Worm (Caenorhabditis elegans) whole organism, L2 larva: ENCODE data around the gene sri-45.

Source experiments
- C34F6.9 ChIP-seq: fragments of 150-350 bp; optimal IDR thresholded peaks from 2 replicates; lab custom pipeline; 2014; ENCODE audit warnings: missing biosample characterization, missing genetic modification characterization
- F13H6.1 ChIP-seq: sonication (generic microtip); optimal IDR thresholded peaks from 2 replicates; lab custom pipeline; 2016; ENCODE audit warnings: missing genetic modification characterization, missing compliant biosample characterization
- R02D3.7 ChIP-seq: fragments of 150-350 bp; optimal IDR thresholded peaks from 2 replicates; lab custom pipeline; 2014; ENCODE audit warnings: missing biosample characterization, missing genetic modification characterization
- Y55F3AM.14 ChIP-seq: fragments of 200-800 bp; sonication (Bioruptor generic); optimal IDR thresholded peaks from 2 replicates; lab custom pipeline; 2018; ENCODE audit warnings: mild to moderate bottlenecking, missing genetic modification characterization, missing compliant biosample characterization
- ZK546.5 ChIP-seq: sonication (generic microtip); optimal IDR thresholded peaks from 2 replicates; lab custom pipeline; 2017; ENCODE audit warnings: missing biosample characterization, missing genetic modification characterization
- alr-1 ChIP-seq: fragments of 150-350 bp; optimal IDR thresholded peaks from 2 replicates; lab custom pipeline; 2014; ENCODE audit warnings: missing biosample characterization, missing genetic modification characterization
- ama-1 ChIP-seq: fragments of 150-350 bp; optimal IDR thresholded peaks from 2 replicates; lab custom pipeline; 2018; ENCODE audit warnings: inconsistent platforms
- blmp-1 ChIP-seq: sonication (generic microtip); optimal IDR thresholded peaks from 2 replicates; lab custom pipeline; 2017; ENCODE audit warnings: missing genetic modification characterization, mild to moderate bottlenecking, missing compliant biosample characterization, antibody characterized with exemption, moderate library complexity; ENCODE audit not compliant: insufficient read depth
- ceh-82 ChIP-seq: fragments of 150-350 bp; optimal IDR thresholded peaks from 2 replicates; lab custom pipeline; 2014; ENCODE audit warnings: missing biosample characterization, missing genetic modification characterization
- crh-2 ChIP-seq: sonication (generic microtip); optimal IDR thresholded peaks from 2 replicates; lab custom pipeline; 2017; ENCODE audit warnings: missing biosample characterization, missing genetic modification characterization
- dmd-4 ChIP-seq: sonication (generic microtip); optimal IDR thresholded peaks from 2 replicates; lab custom pipeline; 2017; ENCODE audit warnings: missing biosample characterization, missing genetic modification characterization
- elt-1 ChIP-seq: fragments of 150-350 bp; optimal IDR thresholded peaks from 2 replicates; lab custom pipeline; 2014; ENCODE audit warnings: missing biosample characterization, missing genetic modification characterization
- elt-3 ChIP-seq: sonication (generic microtip); optimal IDR thresholded peaks from 2 replicates; lab custom pipeline; 2017; ENCODE audit warnings: missing biosample characterization, missing genetic modification characterization
- gmeb-1 ChIP-seq: fragments of 150-350 bp; optimal IDR thresholded peaks from 2 replicates; lab custom pipeline; 2014; ENCODE audit warnings: missing biosample characterization, missing genetic modification characterization
- lin-13 ChIP-seq: fragments of 150-350 bp; optimal IDR thresholded peaks from 2 replicates; lab custom pipeline; 2014; ENCODE audit warnings: missing biosample characterization, missing genetic modification reagents, missing genetic modification characterization
- lin-39 ChIP-seq: fragments of 150-350 bp; optimal IDR thresholded peaks from 2 replicates; lab custom pipeline; 2014; ENCODE audit warnings: missing biosample characterization, missing genetic modification reagents, missing genetic modification characterization
- lsy-2 ChIP-seq, 2 experiments: fragments of 150-350 bp in 1 of 2; sonication (generic microtip) in 1 of 2; optimal IDR thresholded peaks; 2 replicates each; lab custom pipeline; 2014 to 2017; ENCODE audit warnings: missing biosample characterization in 2 of 2, missing genetic modification characterization in 2 of 2
- mab-5 ChIP-seq: fragments of 150-350 bp; optimal IDR thresholded peaks from 2 replicates; lab custom pipeline; 2014; ENCODE audit warnings: missing biosample characterization, missing genetic modification characterization
- mbf-1 ChIP-seq: sonication (generic microtip); optimal IDR thresholded peaks from 2 replicates; lab custom pipeline; 2017; ENCODE audit warnings: missing biosample characterization, missing genetic modification characterization
- mdl-1 ChIP-seq, 2 experiments: fragments of 150-350 bp in 1 of 2; sonication (generic microtip) in 1 of 2; optimal IDR thresholded peaks; 2 replicates each; lab custom pipeline; 2017; ENCODE audit warnings: missing biosample characterization in 2 of 2, missing genetic modification characterization in 2 of 2
- nhr-10 ChIP-seq: sonication (generic microtip); optimal IDR thresholded peaks from 2 replicates; lab custom pipeline; 2017; ENCODE audit warnings: missing biosample characterization, missing genetic modification characterization
- nhr-11 ChIP-seq: fragments of 150-350 bp; optimal IDR thresholded peaks from 2 replicates; lab custom pipeline; 2014; ENCODE audit warnings: missing biosample characterization, missing genetic modification characterization
- nhr-12 ChIP-seq: fragments of 150-350 bp; optimal IDR thresholded peaks from 2 replicates; lab custom pipeline; 2014; ENCODE audit warnings: missing biosample characterization, missing genetic modification characterization
- nhr-129 ChIP-seq: fragments of 150-350 bp; optimal IDR thresholded peaks from 2 replicates; lab custom pipeline; 2014; ENCODE audit warnings: missing biosample characterization, missing genetic modification characterization
- nhr-23 ChIP-seq: fragments of 150-350 bp; optimal IDR thresholded peaks from 2 replicates; lab custom pipeline; 2014; ENCODE audit warnings: missing biosample characterization, missing genetic modification reagents, missing genetic modification characterization
- nhr-237 ChIP-seq: fragments of 150-350 bp; optimal IDR thresholded peaks from 2 replicates; lab custom pipeline; 2014; ENCODE audit warnings: missing biosample characterization, missing genetic modification characterization
- nhr-25 ChIP-seq: fragments of 150-350 bp; sonication (generic microtip); optimal IDR thresholded peaks from 3 replicates; lab custom pipeline; 2014; ENCODE audit warnings: missing biosample characterization, missing genetic modification characterization
- peb-1 ChIP-seq: fragments of 150-350 bp; optimal IDR thresholded peaks from 2 replicates; lab custom pipeline; 2014; ENCODE audit warnings: missing biosample characterization, missing genetic modification characterization
- sem-4 ChIP-seq: fragments of 150-350 bp; optimal IDR thresholded peaks from 2 replicates; lab custom pipeline; 2014; ENCODE audit warnings: missing biosample characterization, missing genetic modification reagents, missing genetic modification characterization
- sma-3 ChIP-seq: sonication (generic microtip); optimal IDR thresholded peaks from 2 replicates; lab custom pipeline; 2016; ENCODE audit warnings: missing genetic modification reagents, missing genetic modification characterization, missing compliant biosample characterization
- snpc-4 ChIP-seq: fragments of 150-350 bp; optimal IDR thresholded peaks from 2 replicates; lab custom pipeline; 2014; ENCODE audit warnings: missing biosample characterization, missing genetic modification characterization
- unc-39 ChIP-seq: fragments of 150-350 bp; optimal IDR thresholded peaks from 2 replicates; lab custom pipeline; 2014; ENCODE audit warnings: missing biosample characterization, missing genetic modification characterization
- unc-62 ChIP-seq: fragments of 150-350 bp; optimal IDR thresholded peaks from 2 replicates; lab custom pipeline; 2014; ENCODE audit warnings: missing biosample characterization, missing genetic modification reagents, missing genetic modification characterization
- zag-1 ChIP-seq: fragments of 150-350 bp; optimal IDR thresholded peaks from 2 replicates; lab custom pipeline; 2014; ENCODE audit warnings: missing biosample characterization, missing genetic modification characterization
- ztf-1 ChIP-seq: fragments of 200-800 bp; sonication (Bioruptor generic); conservative IDR thresholded peaks from 2 replicates; pipeline ENCODE4 v1.3.6; 2022; ENCODE audit warnings: missing genetic modification characterization, missing compliant biosample characterization
- ztf-11 ChIP-seq: sonication (generic microtip); optimal IDR thresholded peaks from 2 replicates; lab custom pipeline; 2017; ENCODE audit warnings: missing biosample characterization, missing genetic modification characterization

Gene sri-45

DNA sequence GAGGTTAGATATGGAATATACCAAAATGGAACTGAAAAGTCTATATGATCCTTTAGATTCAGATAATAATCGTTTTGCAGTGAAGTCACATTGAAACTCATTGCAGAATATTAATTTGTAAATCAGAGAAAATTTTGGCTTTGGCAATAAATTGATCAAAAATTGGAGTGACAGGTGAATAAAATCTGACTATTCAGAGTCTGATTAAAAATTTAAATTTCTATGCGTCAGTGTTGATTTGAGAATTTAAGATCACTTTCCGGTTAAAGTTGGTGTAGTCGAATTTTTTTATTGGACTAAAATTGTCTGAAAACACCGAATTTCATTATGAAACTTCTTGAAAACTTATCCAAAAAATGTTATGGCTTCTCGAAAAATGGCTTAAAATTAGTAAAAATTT lies at the start of gene sri-45:
Gene sri-45 (minus strand): TSS at position 101 of the 400 bp plus-strand sequence.
- TF ChIP-seq nhr-11 (tag; lab: Kevin White, UChicago), result no peak
- TF ChIP-seq dmd-4 (tag; lab: Kevin White, UChicago), result no peak
- TF ChIP-seq crh-2, result no peak
- no peak for TF ChIP-seq ZK546.5 (tag; lab: Kevin White, UChicago)
- TF ChIP-seq elt-1 (tag; lab: Kevin White, UChicago), result no peak
- TF ChIP-seq nhr-129, result no peak
- no peak for TF ChIP-seq ama-1
- TF ChIP-seq nhr-23 (tag; lab: Kevin White, UChicago), result no peak
- no peak for TF ChIP-seq alr-1
- TF ChIP-seq mdl-1 (tag; optimal IDR thresholded peaks at IDR 0.05; lab: Kevin White, UChicago), result no peak
- TF ChIP-seq, all 48 proteins: peak for 0

DNA sequence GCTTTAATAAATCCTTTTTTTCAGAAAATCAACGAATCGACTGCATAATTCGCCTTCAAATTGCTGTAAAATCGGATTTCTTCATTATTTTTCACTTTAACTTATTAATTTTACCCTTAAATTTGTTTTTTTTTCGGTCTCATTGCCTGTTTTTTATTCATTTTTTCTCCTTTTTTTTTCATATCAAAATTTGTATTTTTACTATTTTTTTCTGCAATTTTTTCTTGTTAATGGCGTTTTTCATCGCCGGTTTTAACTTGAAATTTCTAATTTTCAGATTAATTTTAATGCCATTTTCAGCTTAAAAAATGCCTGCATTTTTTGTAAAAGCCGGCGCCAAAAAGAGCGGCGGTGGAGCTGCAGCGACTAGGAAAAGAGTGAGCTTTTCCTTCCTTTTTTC lies 47.5 kb upstream of the sri-45 start, which contains the start of gene T02H6.1:
Gene T02H6.1 (plus strand): TSS at position 301 of the 400 bp plus-strand sequence.
- TF ChIP-seq lin-39 (tag; lab: Kevin White, UChicago), result no peak
- no peak for TF ChIP-seq snpc-4 (tag; lab: Kevin White, UChicago)
- TF ChIP-seq alr-1, result no peak
- TF ChIP-seq unc-39 (tag; lab: Kevin White, UChicago), result no peak
- no peak for TF ChIP-seq mab-5
- TF ChIP-seq sma-3, result no peak
- no peak for TF ChIP-seq elt-1 (tag; lab: Kevin White, UChicago)
- TF ChIP-seq C34F6.9, result no peak
- no peak for TF ChIP-seq mbf-1
- TF ChIP-seq blmp-1, result no peak
- TF ChIP-seq nhr-12, result no peak
- no peak for TF ChIP-seq nhr-10 (tag; lab: Kevin White, UChicago)
- TF ChIP-seq R02D3.7 (tag; lab: Kevin White, UChicago), result no peak
- no peak for TF ChIP-seq nhr-129
- TF ChIP-seq nhr-11 (tag; lab: Kevin White, UChicago), result no peak
- TF ChIP-seq ztf-11, result no peak

DNA sequence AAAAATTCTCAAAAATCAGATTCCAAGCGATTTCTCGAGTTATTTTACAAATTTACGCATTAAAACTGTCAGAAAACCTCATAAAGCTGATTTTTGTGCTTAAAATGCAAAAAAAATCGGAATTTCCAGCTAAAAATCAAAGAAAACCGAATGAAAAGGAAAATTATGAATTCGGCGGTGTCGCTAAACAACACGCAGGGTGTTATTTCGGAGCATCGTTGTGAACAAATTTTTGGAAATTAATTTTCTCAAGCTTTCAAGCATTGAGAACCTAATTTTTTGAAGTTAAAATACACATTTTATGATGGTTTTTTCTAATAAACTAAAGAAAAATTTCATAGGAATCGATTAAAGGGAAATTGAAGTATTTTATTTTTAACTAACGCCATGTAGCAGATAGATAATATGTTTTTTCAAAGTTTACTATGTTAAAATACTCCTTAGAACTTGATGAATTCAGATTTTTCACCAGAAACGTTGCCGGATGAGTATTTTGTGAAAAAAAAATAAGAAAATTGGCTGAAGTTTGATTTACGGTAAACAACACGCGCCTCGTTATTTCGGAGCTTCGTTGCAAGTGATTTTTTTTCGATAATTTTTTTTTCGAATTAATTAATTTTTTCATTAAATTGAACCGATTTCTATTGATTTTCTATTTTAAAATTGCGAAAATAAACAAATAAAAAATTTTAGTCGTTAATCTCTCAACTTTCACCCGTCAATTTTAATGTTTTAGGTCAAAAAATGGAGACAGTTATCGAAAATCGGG lies 40.0 kb upstream of the sri-45 start, which contains the start of gene thoc-1:
Gene thoc-1 (plus strand): TSS at position 737 of the 769 bp plus-strand sequence.
- TF ChIP-seq lsy-2 (tag; optimal IDR thresholded peaks at IDR 0.05; lab: Kevin White, UChicago), result peak in 1 of 2 experiments; percentile 16
- TF ChIP-seq nhr-23 (tag; lab: Kevin White, UChicago), result no peak
- no peak for TF ChIP-seq zag-1 (tag; lab: Kevin White, UChicago)
- no peak for TF ChIP-seq R02D3.7 (tag; lab: Kevin White, UChicago)

- TF ChIP-seq zag-1 (tag; lab: Kevin White, UChicago) (no peak), nhr-12 (no peak), lin-13 (GFP tag; lab: Kevin White, UChicago) (no peak), nhr-25 (tag; lab: Kevin White, UChicago) (no peak), F13H6.1 (tag; lab: Kevin White, UChicago) (no peak), sem-4 (tag; lab: Kevin White, UChicago) (no peak), nhr-237 (no peak), alr-1 (no peak), dmd-4 (tag; lab: Kevin White, UChicago) (no peak)
Observed at ce11 chrII:701025-701370, 39.4 kb upstream of the sri-45 start, which contains the start of gene T02H6.11. TSS of gene T02H6.11 (minus strand) at chrII:701125.

DNA sequence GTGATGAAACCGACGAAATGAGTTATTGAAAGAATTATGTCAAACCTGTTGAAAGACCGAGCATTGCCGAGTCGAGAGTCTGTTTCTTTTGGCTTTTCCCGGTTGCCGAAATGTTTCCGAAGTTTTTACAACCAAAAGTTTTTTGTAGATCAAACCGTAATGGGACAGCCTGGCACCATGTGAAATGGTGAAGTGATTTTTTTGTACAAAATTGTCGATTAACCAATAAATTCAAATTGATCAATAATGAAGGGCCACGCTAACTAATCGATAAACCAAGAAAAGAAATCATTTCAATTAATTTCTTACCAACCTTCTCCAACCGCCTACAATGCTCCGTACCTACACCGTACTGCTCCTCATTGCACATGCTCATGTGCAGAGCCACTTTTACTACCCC lies 30.0 kb upstream of the sri-45 start, which contains the start of gene T02H6.3:
Gene T02H6.3 (plus strand): TSS at position 301 of the 400 bp plus-strand sequence.
- TF ChIP-seq sem-4 (tag; lab: Kevin White, UChicago) (no peak), elt-1 (tag; lab: Kevin White, UChicago) (no peak), Y55F3AM.14 (GFP tag; lab: Kevin White, UChicago) (no peak), ztf-1 (GFP tag; lab: Robert Waterston, UW) (no peak), peb-1 (tag; lab: Kevin White, UChicago) (no peak), nhr-12 (no peak), nhr-10 (tag; lab: Kevin White, UChicago) (no peak), snpc-4 (tag; lab: Kevin White, UChicago) (no peak), ceh-82 (no peak), gmeb-1 (tag; lab: Kevin White, UChicago) (no peak), elt-3 (no peak), nhr-11 (tag; lab: Kevin White, UChicago) (no peak), unc-62 (GFP tag; lab: Kevin White, UChicago) (no peak)
